Worm (Caenorhabditis elegans) whole organism, L2 larva: ENCODE measurements around the gene F54D12.2.

ENCODE experiments used
- ceh-82 ChIP-seq: fragments of 150-350 bp; optimal IDR thresholded peaks from 2 replicates; lab custom pipeline; 2014; ENCODE audit warnings: missing biosample characterization, missing genetic modification characterization
- egl-27 ChIP-seq: sonication (generic microtip); optimal IDR thresholded peaks from 3 replicates; lab custom pipeline; 2017; ENCODE audit warnings: missing biosample characterization, missing genetic modification reagents, missing genetic modification characterization
- elt-3 ChIP-seq: sonication (generic microtip); optimal IDR thresholded peaks from 2 replicates; lab custom pipeline; 2017; ENCODE audit warnings: missing biosample characterization, missing genetic modification characterization
- lsy-2 ChIP-seq, 2 experiments: fragments of 150-350 bp in 1 of 2; sonication (generic microtip) in 1 of 2; optimal IDR thresholded peaks; 2 replicates each; lab custom pipeline; 2014 to 2017; ENCODE audit warnings: missing biosample characterization in 2 of 2, missing genetic modification characterization in 2 of 2
- nhr-11 ChIP-seq: fragments of 150-350 bp; optimal IDR thresholded peaks from 2 replicates; lab custom pipeline; 2014; ENCODE audit warnings: missing biosample characterization, missing genetic modification characterization
- nhr-129 ChIP-seq: fragments of 150-350 bp; optimal IDR thresholded peaks from 2 replicates; lab custom pipeline; 2014; ENCODE audit warnings: missing biosample characterization, missing genetic modification characterization
- nhr-6 ChIP-seq: fragments of 150-350 bp; optimal IDR thresholded peaks from 2 replicates; lab custom pipeline; 2014; ENCODE audit warnings: missing biosample characterization, missing genetic modification characterization
- sem-4 ChIP-seq: fragments of 150-350 bp; optimal IDR thresholded peaks from 2 replicates; lab custom pipeline; 2014; ENCODE audit warnings: missing biosample characterization, missing genetic modification reagents, missing genetic modification characterization
- sma-9 ChIP-seq, 2 experiments: fragments of 150-350 bp in 1 of 2; sonication (generic microtip) in 1 of 2; optimal IDR thresholded peaks; 2 replicates each; lab custom pipeline; 2014 to 2016; ENCODE audit warnings: missing genetic modification characterization in 2 of 2, mild to moderate bottlenecking in 1 of 2, missing biosample characterization in 1 of 2, missing compliant biosample characterization in 1 of 2, missing genetic modification reagents in 1 of 2, moderate library complexity in 1 of 2
- unc-39 ChIP-seq: fragments of 150-350 bp; optimal IDR thresholded peaks from 2 replicates; lab custom pipeline; 2014; ENCODE audit warnings: missing biosample characterization, missing genetic modification characterization
- ztf-1 ChIP-seq: fragments of 200-800 bp; sonication (Bioruptor generic); conservative IDR thresholded peaks from 2 replicates; pipeline ENCODE4 v1.3.6; 2022; ENCODE audit warnings: missing genetic modification characterization, missing compliant biosample characterization
- ztf-11 ChIP-seq: sonication (generic microtip); optimal IDR thresholded peaks from 2 replicates; lab custom pipeline; 2017; ENCODE audit warnings: missing biosample characterization, missing genetic modification characterization

DNA sequence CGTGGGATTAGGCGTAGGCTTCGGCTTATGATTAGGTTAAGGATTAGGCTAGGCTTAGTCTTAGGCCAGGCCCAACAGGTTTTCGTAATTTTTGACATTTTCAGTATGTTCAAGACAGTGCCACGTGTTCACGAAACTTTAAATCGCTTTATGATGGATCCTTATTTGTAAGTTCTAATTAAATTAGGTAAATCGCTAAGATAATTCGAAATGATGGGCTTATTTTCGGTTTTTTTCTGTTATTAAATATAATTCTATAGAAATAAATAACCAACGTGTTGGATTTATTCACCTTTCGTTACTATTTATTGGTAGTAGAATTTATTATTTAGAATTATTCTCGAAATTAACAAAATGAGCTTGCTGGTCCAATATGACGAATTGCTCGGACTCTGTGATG is 3.0 kb downstream of the F54D12.2 start, which contains the start of gene Y51H7C.8:
- TF ChIP-seq elt-3 = no peak
- no peak for TF ChIP-seq ztf-11
- TF ChIP-seq nhr-129 (tag; lab: Kevin White, UChicago) = no peak
- TF ChIP-seq unc-39 (tag; lab: Kevin White, UChicago) = no peak
- no peak for TF ChIP-seq sma-9 (GFP tag; optimal IDR thresholded peaks at IDR 0.05; lab: Kevin White, UChicago)
- TF ChIP-seq sma-9 (tag; optimal IDR thresholded peaks at IDR 0.05; lab: Kevin White, UChicago) = no peak
- TF ChIP-seq ztf-1 (GFP tag; lab: Robert Waterston, UW) = no peak
- TF ChIP-seq lsy-2 (tag; optimal IDR thresholded peaks at IDR 0.05; lab: Kevin White, UChicago) = no peak
- TF ChIP-seq nhr-6 = no peak
- TF ChIP-seq egl-27 (tag; lab: Kevin White, UChicago) = no peak
- no peak for TF ChIP-seq nhr-11 (tag; lab: Kevin White, UChicago)
- no peak for TF ChIP-seq sem-4 (tag; lab: Kevin White, UChicago)
- no peak for TF ChIP-seq ceh-82 (tag; lab: Kevin White, UChicago)
